ENCODE assay signal across 5 fruit fly cellular contexts in genomic region chr2L:9633811-9634436, dm6.
A peak's percentile ranks its signal among the peaks of the same experiment; 100 is the strongest.
TF ChIP-seq lines count a peak whose summit lies in the region.

Gene Apoltp, plus strand, starts transcription at chr2L:9634179.

- no peak for TF ChIP-seq CTCF in whole organism, embryonic (GFP tag; optimal IDR thresholded peaks at IDR 0.05; lab: Kevin White, UChicago)

TF ChIP-seq in whole organism, adult, 20 proteins besides CTCF, POLR2A, EP300 and RAD21:
- TF ChIP-seq CG7101 (tag; optimal IDR thresholded peaks at IDR 0.05; lab: Kevin White, UChicago) (peak; percentile 14), cic (GFP tag; optimal IDR thresholded peaks at IDR 0.05; lab: Kevin White, UChicago) (no peak), CG12768 (GFP tag; optimal IDR thresholded peaks at IDR 0.05; lab: Kevin White, UChicago) (no peak), kay (GFP tag; lab: Kevin White, UChicago; ENCODE audit: borderline replicate concordance) (peak; percentile 7), Hr96 (GFP tag; optimal IDR thresholded peaks at IDR 0.05; lab: Kevin White, UChicago) (peak; percentile 18), CG7045 (GFP tag; optimal IDR thresholded peaks at IDR 0.05; lab: Kevin White, UChicago) (no peak), Crg-1 (GFP tag; optimal IDR thresholded peaks at IDR 0.05; lab: Kevin White, UChicago) (no peak), pad (GFP tag; optimal IDR thresholded peaks at IDR 0.05; lab: Kevin White, UChicago) (no peak)

TF ChIP-seq in whole organism, embryonic, 481 proteins besides CTCF, POLR2A, EP300 and RAD21 (continues in another document):
- TF ChIP-seq Hey (tag; optimal IDR thresholded peaks at IDR 0.05; lab: Kevin White, UChicago) (no peak), CG10321 (GFP tag; IDR thresholded peaks at IDR 0.05; lab: Robert Waterston, UW) (no peak), CHES-1-like (GFP tag; optimal IDR thresholded peaks at IDR 0.05; lab: Kevin White, UChicago) (no peak), Dip2 (GFP tag; IDR thresholded peaks at IDR 0.05; lab: Robert Waterston, UW) (no peak), ham (GFP tag; IDR thresholded peaks at IDR 0.05; lab: Robert Waterston, UW) (no peak), gem (tag; optimal IDR thresholded peaks at IDR 0.05; lab: Kevin White, UChicago) (peak; percentile 75), lab (GFP tag; optimal IDR thresholded peaks at IDR 0.05; lab: Kevin White, UChicago) (peak; percentile 89), sc (optimal IDR thresholded peaks at IDR 0.05; lab: Kevin White, UChicago) (no peak), sc (GFP tag; optimal IDR thresholded peaks at IDR 0.05; lab: Kevin White, UChicago) (no peak), nau (GFP tag; optimal IDR thresholded peaks at IDR 0.05; lab: Kevin White, UChicago) (peak; percentile 51), ind (GFP tag; optimal IDR thresholded peaks at IDR 0.05; lab: Kevin White, UChicago) (peak; percentile 65), CG14441 (GFP tag; IDR thresholded peaks at IDR 0.05; lab: Robert Waterston, UW) (peak; percentile 66), twi (tag; optimal IDR thresholded peaks at IDR 0.05; lab: Kevin White, UChicago) (no peak), ems (GFP tag; optimal IDR thresholded peaks at IDR 0.05; lab: Kevin White, UChicago) (peak; percentile 46), Fer3 (tag; optimal IDR thresholded peaks at IDR 0.05; lab: Kevin White, UChicago) (peak; percentile 79), amos (GFP tag; IDR thresholded peaks at IDR 0.05; lab: Robert Waterston, UW; ENCODE audit: partially characterized antibody) (no peak), CG9817 (tag; optimal IDR thresholded peaks at IDR 0.05; lab: Kevin White, UChicago) (peak; percentile 26), CG18619 (GFP tag; optimal IDR thresholded peaks at IDR 0.05; lab: Kevin White, UChicago) (peak; percentile 54), fru (optimal IDR thresholded peaks at IDR 0.05; lab: Kevin White, UChicago) (no peak), Sry-δ (GFP tag; optimal IDR thresholded peaks at IDR 0.05; lab: Kevin White, UChicago) (no peak), danr (GFP tag; IDR thresholded peaks at IDR 0.05; lab: Robert Waterston, UW) (peak; percentile 52), pho (GFP tag; optimal IDR thresholded peaks at IDR 0.05; lab: Kevin White, UChicago) (no peak)

TF ChIP-seq in whole organism, prepupa, 60 proteins besides CTCF, POLR2A, EP300 and RAD21 (continues in another document):
- peak; percentile 2 for TF ChIP-seq Ets21C (GFP tag; optimal IDR thresholded peaks at IDR 0.05; lab: Kevin White, UChicago)
- TF ChIP-seq eg (GFP tag; IDR thresholded peaks at IDR 0.05; lab: Robert Waterston, UW), result peak; percentile 86
- TF ChIP-seq Eip93F (GFP tag; optimal IDR thresholded peaks at IDR 0.05; lab: Kevin White, UChicago), result no peak
- TF ChIP-seq CG10669 (GFP tag; optimal IDR thresholded peaks at IDR 0.05; lab: Kevin White, UChicago), result peak; percentile 75
- peak; percentile 76 for TF ChIP-seq topi (GFP tag; optimal IDR thresholded peaks at IDR 0.05; lab: Kevin White, UChicago)
- TF ChIP-seq dac (GFP tag; optimal IDR thresholded peaks at IDR 0.05; lab: Kevin White, UChicago), result peak; percentile 42
- peak; percentile 84 for TF ChIP-seq CG3919 (GFP tag; optimal IDR thresholded peaks at IDR 0.05; lab: Kevin White, UChicago)
- TF ChIP-seq Hr38 (GFP tag; optimal IDR thresholded peaks at IDR 0.05; lab: Kevin White, UChicago), result no peak
- peak; percentile 26 for TF ChIP-seq CG1621 (tag; optimal IDR thresholded peaks at IDR 0.05; lab: Kevin White, UChicago)
- peak; percentile 45 for TF ChIP-seq Sox14 (GFP tag; optimal IDR thresholded peaks at IDR 0.05; lab: Kevin White, UChicago)
- TF ChIP-seq fkh (GFP tag; optimal IDR thresholded peaks at IDR 0.05; lab: Kevin White, UChicago), result no peak
- TF ChIP-seq CG4318 (GFP tag; optimal IDR thresholded peaks at IDR 0.05; lab: Kevin White, UChicago), result no peak
- TF ChIP-seq Smox (GFP tag; optimal IDR thresholded peaks at IDR 0.05; lab: Kevin White, UChicago), result peak; percentile 66
- TF ChIP-seq CG6163 (GFP tag; IDR thresholded peaks at IDR 0.05; lab: Robert Waterston, UW), result peak; percentile 84
- TF ChIP-seq CG8632 (GFP tag; optimal IDR thresholded peaks at IDR 0.05; lab: Kevin White, UChicago), result peak; percentile 47
- TF ChIP-seq vri (GFP tag; optimal IDR thresholded peaks at IDR 0.05; lab: Kevin White, UChicago), result peak; percentile 48
- TF ChIP-seq CG15336 (GFP tag; IDR thresholded peaks at IDR 0.05; lab: Robert Waterston, UW), result peak; percentile 74
- TF ChIP-seq CG3032 (tag; optimal IDR thresholded peaks at IDR 0.05; lab: Kevin White, UChicago), result peak; percentile 76
- peak; percentile 60 for TF ChIP-seq CG34406 (GFP tag; optimal IDR thresholded peaks at IDR 0.05; lab: Kevin White, UChicago)
- peak; percentile 66 for TF ChIP-seq lz (GFP tag; optimal IDR thresholded peaks at IDR 0.05; lab: Kevin White, UChicago)
- TF ChIP-seq achi (GFP tag; optimal IDR thresholded peaks at IDR 0.05; lab: Kevin White, UChicago), result peak; percentile 62
- peak; percentile 72 for TF ChIP-seq net (GFP tag; optimal IDR thresholded peaks at IDR 0.05; lab: Kevin White, UChicago)

TF ChIP-seq in whole organism, pupa, 21 proteins besides CTCF, POLR2A, EP300 and RAD21:
- TF ChIP-seq CG15710 (tag; optimal IDR thresholded peaks at IDR 0.05; lab: Kevin White, UChicago) (peak; percentile 58), CG10348 (GFP tag; IDR thresholded peaks at IDR 0.05; lab: Robert Waterston, UW) (0 out of 2 replicates have a peak, but pooled peaks have one; percentile 11), EcR (GFP tag; optimal IDR thresholded peaks at IDR 0.05; lab: Kevin White, UChicago) (peak; percentile 50), CG17806 (tag; optimal IDR thresholded peaks at IDR 0.05; lab: Kevin White, UChicago) (peak; percentile 81), gl (tag; optimal IDR thresholded peaks at IDR 0.05; lab: Kevin White, UChicago) (no peak), CG14655 (GFP tag; optimal IDR thresholded peaks at IDR 0.05; lab: Kevin White, UChicago) (peak; percentile 78), CG34367 (tag; optimal IDR thresholded peaks at IDR 0.05; lab: Kevin White, UChicago) (peak; percentile 27), CG9948 (tag; optimal IDR thresholded peaks at IDR 0.05; lab: Kevin White, UChicago) (peak; percentile 60), CG8301 (tag; optimal IDR thresholded peaks at IDR 0.05; lab: Kevin White, UChicago) (peak; percentile 69), fd96Ca (GFP tag; IDR thresholded peaks at IDR 0.05; lab: Robert Waterston, UW) (peak; percentile 73), Snoo (tag; optimal IDR thresholded peaks at IDR 0.05; lab: Kevin White, UChicago) (peak; percentile 77), CG12605 (GFP tag; IDR thresholded peaks at IDR 0.05; lab: Robert Waterston, UW) (peak; percentile 82), rn (GFP tag; IDR thresholded peaks at IDR 0.05; lab: Robert Waterston, UW) (peak; percentile 49; the same call in 1 of the 2 replicates), Pif1B (GFP tag; optimal IDR thresholded peaks at IDR 0.05; lab: Kevin White, UChicago) (peak; percentile 73), CG13204 (GFP tag; optimal IDR thresholded peaks at IDR 0.05; lab: Kevin White, UChicago) (peak; percentile 27), Ets98B (GFP tag; IDR thresholded peaks at IDR 0.05; lab: Robert Waterston, UW) (peak; percentile 77), Pif1A (GFP tag; optimal IDR thresholded peaks at IDR 0.05; lab: Kevin White, UChicago) (peak; percentile 77), CG32121 (GFP tag; IDR thresholded peaks at IDR 0.05; lab: Robert Waterston, UW) (peak; percentile 83), D1 (tag; optimal IDR thresholded peaks at IDR 0.05; lab: Kevin White, UChicago) (peak; percentile 59), CG4496 (GFP tag; IDR thresholded peaks at IDR 0.05; lab: Robert Waterston, UW) (peak; percentile 73), CG8159 (tag; optimal IDR thresholded peaks at IDR 0.05; lab: Kevin White, UChicago) (peak; percentile 85)

TF ChIP-seq in whole organism, wandering third instar larva, 38 proteins besides CTCF, POLR2A, EP300 and RAD21 (continues in another document):
- TF ChIP-seq Hr78 (GFP tag; optimal IDR thresholded peaks at IDR 0.05; lab: Kevin White, UChicago) (no peak), Hr83 (GFP tag; optimal IDR thresholded peaks at IDR 0.05; lab: Kevin White, UChicago; ENCODE audit: poor library complexity, severe bottlenecking) (no peak), Dfd (GFP tag; optimal IDR thresholded peaks at IDR 0.05; lab: Kevin White, UChicago) (no peak), dsf (GFP tag; optimal IDR thresholded peaks at IDR 0.05; lab: Kevin White, UChicago; ENCODE audit: borderline replicate concordance) (no peak), Hnf4 (GFP tag; optimal IDR thresholded peaks at IDR 0.05; lab: Kevin White, UChicago) (peak; percentile 54), Myc (optimal IDR thresholded peaks at IDR 0.05; lab: Kevin White, UChicago) (no peak), Dif (GFP tag; optimal IDR thresholded peaks at IDR 0.05; lab: Kevin White, UChicago; ENCODE audit: partially characterized antibody) (peak; percentile 13), CG32264 (GFP tag; optimal IDR thresholded peaks at IDR 0.05; lab: Kevin White, UChicago) (peak; percentile 2), HLH106 (tag; optimal IDR thresholded peaks at IDR 0.05; lab: Kevin White, UChicago) (peak; percentile 68), CrebA (GFP tag; optimal IDR thresholded peaks at IDR 0.05; lab: Kevin White, UChicago; ENCODE audit: borderline replicate concordance) (peak; percentile 23), lola (GFP tag; optimal IDR thresholded peaks at IDR 0.05; lab: Kevin White, UChicago) (no peak), pan (optimal IDR thresholded peaks at IDR 0.05; lab: Kevin White, UChicago) (no peak), psq (GFP tag; optimal IDR thresholded peaks at IDR 0.05; lab: Kevin White, UChicago) (peak; percentile 75), Jra (GFP tag; optimal IDR thresholded peaks at IDR 0.05; lab: Kevin White, UChicago) (no peak), GATAd (GFP tag; optimal IDR thresholded peaks at IDR 0.05; lab: Kevin White, UChicago) (no peak), jim (GFP tag; optimal IDR thresholded peaks at IDR 0.05; lab: Kevin White, UChicago) (no peak), OdsH (GFP tag; optimal IDR thresholded peaks at IDR 0.05; lab: Kevin White, UChicago) (peak; percentile 74), Mio (GFP tag; optimal IDR thresholded peaks at IDR 0.05; lab: Kevin White, UChicago) (no peak), brk (GFP tag; optimal IDR thresholded peaks at IDR 0.05; lab: Kevin White, UChicago) (peak; percentile 64), Rel (GFP tag; optimal IDR thresholded peaks at IDR 0.05; lab: Kevin White, UChicago) (peak; percentile 59), Rel (tag; optimal IDR thresholded peaks at IDR 0.05; lab: Kevin White, UChicago) (no peak), dmrt93B (GFP tag; optimal IDR thresholded peaks at IDR 0.05; lab: Kevin White, UChicago) (peak; percentile 62), Vsx2 (GFP tag; optimal IDR thresholded peaks at IDR 0.05; lab: Kevin White, UChicago; ENCODE audit: partially characterized antibody) (no peak), woc (GFP tag; optimal IDR thresholded peaks at IDR 0.05; lab: Kevin White, UChicago) (peak; percentile 54), rgr (GFP tag; optimal IDR thresholded peaks at IDR 0.05; lab: Kevin White, UChicago) (peak; percentile 72), ey (GFP tag; optimal IDR thresholded peaks at IDR 0.05; lab: Kevin White, UChicago) (peak; percentile 46), usp (GFP tag; optimal IDR thresholded peaks at IDR 0.05; lab: Kevin White, UChicago) (no peak), sage (GFP tag; optimal IDR thresholded peaks at IDR 0.05; lab: Kevin White, UChicago) (peak; percentile 66)
